Worm (Caenorhabditis elegans): ENCODE measurements around the gene idpb-4.

DNA sequence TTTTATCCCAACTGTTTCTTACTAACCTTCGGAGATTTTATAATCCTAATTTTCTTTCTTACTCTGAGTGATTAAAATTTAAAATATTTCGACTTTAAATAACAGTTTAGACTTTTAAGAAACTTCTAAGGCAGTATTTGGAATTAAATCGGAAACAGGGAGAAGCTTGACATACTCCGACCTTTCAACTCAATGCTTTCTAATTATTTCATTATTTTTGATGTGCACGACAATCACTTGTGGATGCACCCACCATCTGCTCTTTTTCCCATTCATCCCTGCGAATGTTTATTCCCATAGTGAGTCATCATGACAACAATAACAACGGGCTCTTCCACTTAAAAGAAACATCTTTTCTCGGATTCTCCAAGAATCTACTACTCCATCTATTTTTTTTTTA is 11.3 kb upstream of the idpb-4 start:
- TF ChIP-seq fos-1 (tag; optimal IDR thresholded peaks at IDR 0.05) (no peak), ceh-82 (tag; optimal IDR thresholded peaks at IDR 0.05) (no peak), mep-1 (tag; optimal IDR thresholded peaks at IDR 0.05) (no peak), fkh-8 (tag; optimal IDR thresholded peaks at IDR 0.05) (no peak), grh-1 (GFP tag; IDR thresholded peaks at IDR 0.05) (no peak), nhr-11 (tag; optimal IDR thresholded peaks at IDR 0.05) (no peak), mdl-1 (tag; optimal IDR thresholded peaks at IDR 0.05) (no peak)
